Fruit fly (Drosophila melanogaster) whole organism, embryonic: ENCODE measurements around the gene CG33510.

ENCODE experiments used
- Abd-B ChIP-seq: fragments of 200-800 bp; sonication (Bioruptor generic); optimal IDR thresholded peaks from 2 replicates; lab custom pipeline; 2018; ENCODE audit warnings: missing biosample characterization, mild to moderate bottlenecking, missing genetic modification characterization, moderate library complexity
- Aef1 ChIP-seq: fragments of 200-800 bp; sonication (Bioruptor generic); IDR thresholded peaks from 3 replicates; pipeline ENCODE4 v1.3.6; 2022; ENCODE audit warnings: missing biosample characterization, missing genetic modification characterization
- Bteb2 ChIP-seq: fragments of 200-800 bp; sonication (Bioruptor generic); optimal IDR thresholded peaks from 2 replicates; lab custom pipeline; 2016; ENCODE audit warnings: missing biosample characterization, missing genetic modification characterization
- CG10654 ChIP-seq: fragments of 200-800 bp; sonication (Bioruptor generic); optimal IDR thresholded peaks from 2 replicates; lab custom pipeline; 2016; ENCODE audit warnings: missing biosample characterization, missing genetic modification characterization
- CG11696 ChIP-seq: fragments of 200-800 bp; sonication (Bioruptor generic); IDR thresholded peaks from 2 replicates; pipeline ENCODE4 v1.3.6; 2022; ENCODE audit warnings: missing biosample characterization, missing genetic modification characterization
- CG13894 ChIP-seq: fragments of 200-800 bp; sonication (Bioruptor generic); optimal IDR thresholded peaks from 3 replicates; lab custom pipeline; 2018; ENCODE audit warnings: missing biosample characterization, mild to moderate bottlenecking, missing genetic modification characterization, moderate library complexity
- CG14441 ChIP-seq: fragments of 200-800 bp; sonication (Bioruptor generic); IDR thresholded peaks from 2 replicates; pipeline ENCODE4 v1.3.6; 2022; ENCODE audit warnings: missing biosample characterization, missing genetic modification characterization
- CG15601 ChIP-seq: fragments of 200-800 bp; sonication (Bioruptor generic); optimal IDR thresholded peaks from 3 replicates; lab custom pipeline; 2019; ENCODE audit warnings: missing biosample characterization, mild to moderate bottlenecking, missing genetic modification characterization, moderate library complexity
- CG17328 ChIP-seq: fragments of 200-800 bp; sonication (Bioruptor generic); IDR thresholded peaks from 2 replicates; pipeline ENCODE4 v1.3.6; 2022; ENCODE audit warnings: missing biosample characterization, missing genetic modification characterization
- CG17802 ChIP-seq: fragments of 200-800 bp; sonication (Bioruptor generic); optimal IDR thresholded peaks from 2 replicates; lab custom pipeline; 2018; ENCODE audit warnings: missing biosample characterization, mild to moderate bottlenecking, missing genetic modification characterization, moderate library complexity
- CG2116 ChIP-seq: fragments of 200-800 bp; sonication (Bioruptor generic); optimal IDR thresholded peaks from 3 replicates; lab custom pipeline; 2018; ENCODE audit warnings: missing biosample characterization, mild to moderate bottlenecking, missing genetic modification characterization
- CG3065 ChIP-seq: fragments of 200-800 bp; sonication (Bioruptor generic); optimal IDR thresholded peaks from 2 replicates; lab custom pipeline; 2016; ENCODE audit warnings: missing biosample characterization, missing genetic modification characterization
- CG31224 ChIP-seq: fragments of 200-800 bp; sonication (Bioruptor generic); IDR thresholded peaks from 2 replicates; pipeline ENCODE4 v1.3.6; 2022; ENCODE audit warnings: missing biosample characterization, missing genetic modification characterization
- CG33557 ChIP-seq: fragments of 200-800 bp; sonication (Bioruptor generic); optimal IDR thresholded peaks from 2 replicates; lab custom pipeline; 2019; ENCODE audit warnings: missing biosample characterization, mild to moderate bottlenecking, missing genetic modification characterization, moderate library complexity
- CG3407 ChIP-seq: fragments of 200-800 bp; sonication (Bioruptor generic); optimal IDR thresholded peaks from 2 replicates; lab custom pipeline; 2018; ENCODE audit warnings: missing biosample characterization, mild to moderate bottlenecking, missing genetic modification characterization
- CG4730 ChIP-seq: fragments of 200-800 bp; sonication (Bioruptor generic); IDR thresholded peaks from 2 replicates; pipeline ENCODE4 v1.3.6; 2022; ENCODE audit warnings: missing biosample characterization, missing genetic modification characterization
- CG5953 ChIP-seq: fragments of 200-800 bp; sonication (Bioruptor generic); IDR thresholded peaks from 2 replicates; pipeline ENCODE4 v1.3.6; 2022; ENCODE audit warnings: missing biosample characterization, missing genetic modification characterization
- CG6683 ChIP-seq: fragments of 200-800 bp; sonication (Bioruptor generic); optimal IDR thresholded peaks from 2 replicates; lab custom pipeline; 2017; ENCODE audit warnings: missing biosample characterization, mild to moderate bottlenecking, missing genetic modification characterization, missing genetic modification reagents
- CG7963 ChIP-seq: fragments of 200-800 bp; sonication (Bioruptor generic); IDR thresholded peaks from 3 replicates; pipeline ENCODE4 v1.3.6; 2022; ENCODE audit warnings: missing biosample characterization, missing genetic modification characterization; ENCODE audit not compliant: partially characterized antibody
- CG9215 ChIP-seq: fragments of 200-800 bp; sonication (Bioruptor generic); IDR thresholded peaks from 2 replicates; pipeline ENCODE4 v1.3.6; 2022; ENCODE audit warnings: missing biosample characterization, missing genetic modification characterization
- CG9932 ChIP-seq: fragments of 200-800 bp; sonication (Bioruptor generic); IDR thresholded peaks from 2 replicates; pipeline ENCODE4 v1.3.6; 2022; ENCODE audit warnings: missing biosample characterization, missing genetic modification characterization
- Hand ChIP-seq: fragments of 200-800 bp; sonication (Bioruptor generic); optimal IDR thresholded peaks from 2 replicates; lab custom pipeline; 2017; ENCODE audit warnings: mild to moderate bottlenecking, missing biosample characterization, missing genetic modification reagents, missing genetic modification characterization
- Hr3 ChIP-seq: fragments of 200-800 bp; sonication (Bioruptor generic); optimal IDR thresholded peaks from 3 replicates; lab custom pipeline; 2016; ENCODE audit warnings: missing biosample characterization, missing genetic modification characterization
- Lhr ChIP-seq: fragments of 200-800 bp; sonication (Bioruptor generic); optimal IDR thresholded peaks from 3 replicates; lab custom pipeline; 2017; ENCODE audit warnings: mild to moderate bottlenecking, missing biosample characterization, missing genetic modification reagents, missing genetic modification characterization
- NC2β ChIP-seq: fragments of 200-800 bp; sonication (Bioruptor generic); optimal IDR thresholded peaks from 2 replicates; lab custom pipeline; 2016; ENCODE audit warnings: missing biosample characterization, missing genetic modification characterization
- Poxn ChIP-seq: fragments of 200-800 bp; sonication (Bioruptor generic); IDR thresholded peaks from 2 replicates; pipeline ENCODE4 v1.3.6; 2022; ENCODE audit warnings: missing biosample characterization, missing genetic modification characterization
- Ravus ChIP-seq: fragments of 200-800 bp; sonication (Bioruptor generic); IDR thresholded peaks from 2 replicates; pipeline ENCODE4 v1.3.6; 2022; ENCODE audit warnings: missing biosample characterization, missing genetic modification characterization
- Spps ChIP-seq: fragments of 200-800 bp; sonication (Bioruptor generic); optimal IDR thresholded peaks from 2 replicates; lab custom pipeline; 2018; ENCODE audit warnings: missing biosample characterization, mild to moderate bottlenecking, missing genetic modification characterization
- Stat92E ChIP-seq, 3 experiments: fragments of >200 bp in 2 of 3; fragments of 200-800 bp in 1 of 3; sonication (Bioruptor generic) in 1 of 3; optimal IDR thresholded peaks; 2 replicates each; lab custom pipeline; 2017 to 2019; ENCODE audit warnings: missing biosample characterization in 3 of 3, missing genetic modification characterization in 3 of 3, mild to moderate bottlenecking in 1 of 3, moderate library complexity in 1 of 3
- TFAM ChIP-seq: fragments of 200-800 bp; sonication (Bioruptor generic); optimal IDR thresholded peaks from 2 replicates; lab custom pipeline; 2017; ENCODE audit warnings: missing biosample characterization, missing genetic modification characterization, inconsistent platforms
- Taf1 ChIP-seq: fragments of 200-800 bp; sonication (Bioruptor generic); IDR thresholded peaks from 2 replicates; pipeline ENCODE4 v1.3.6; 2022; ENCODE audit warnings: missing biosample characterization, missing genetic modification characterization
- al ChIP-seq: fragments of 200-800 bp; sonication (Bioruptor generic); IDR thresholded peaks from 2 replicates; pipeline ENCODE4 v1.3.6; 2022; ENCODE audit warnings: missing biosample characterization, missing genetic modification characterization
- ato ChIP-seq: fragments of 200-800 bp; sonication (Bioruptor generic); IDR thresholded peaks from 2 replicates; pipeline ENCODE4 v1.3.6; 2022; ENCODE audit warnings: missing biosample characterization, missing genetic modification characterization; ENCODE audit not compliant: partially characterized antibody
- chm ChIP-seq: fragments of 200-800 bp; sonication (Bioruptor generic); IDR thresholded peaks from 2 replicates; pipeline ENCODE4 v1.3.6; 2022; ENCODE audit warnings: missing biosample characterization, missing genetic modification characterization
- dpn ChIP-seq, 2 experiments: fragments of 200-800 bp; sonication (Bioruptor generic); optimal IDR thresholded peaks; 3 replicates each; lab custom pipeline; 2016; ENCODE audit warnings: missing biosample characterization in 2 of 2, missing genetic modification characterization in 2 of 2
- fd3F ChIP-seq: fragments of 200-800 bp; sonication (Bioruptor generic); optimal IDR thresholded peaks from 2 replicates; lab custom pipeline; 2018; ENCODE audit warnings: missing biosample characterization, mild to moderate bottlenecking, missing genetic modification characterization, moderate library complexity
- gce ChIP-seq: fragments of 200-800 bp; sonication (Bioruptor generic); IDR thresholded peaks from 3 replicates; pipeline ENCODE4 v1.3.6; 2022; ENCODE audit warnings: missing biosample characterization, missing genetic modification characterization
- hkb ChIP-seq, 2 experiments: fragments of 200-800 bp in 1 of 2; fragments of >200 bp in 1 of 2; sonication (Bioruptor generic) in 1 of 2; IDR thresholded peaks in 1 of 2; optimal IDR thresholded peaks in 1 of 2; 2 replicates each; pipeline versions ENCODE4 v1.3.6 to Lab custom; 2017 to 2022; ENCODE audit warnings: missing biosample characterization in 1 of 2, missing genetic modification characterization in 1 of 2
- lola ChIP-seq, 3 experiments: fragments of >200 bp in 2 of 3; fragments of 200-800 bp in 1 of 3; sonication (Bioruptor generic) in 1 of 3; optimal IDR thresholded peaks; 2 replicates each; lab custom pipeline; 2017 to 2019; ENCODE audit warnings: missing biosample characterization in 3 of 3, missing genetic modification characterization in 3 of 3, mild to moderate bottlenecking in 1 of 3, moderate library complexity in 1 of 3
- org-1 ChIP-seq: fragments of 200-800 bp; sonication (Bioruptor generic); optimal IDR thresholded peaks from 2 replicates; lab custom pipeline; 2017; ENCODE audit warnings: missing biosample characterization, missing genetic modification characterization
- pb ChIP-seq: fragments of 200-800 bp; sonication (Bioruptor generic); optimal IDR thresholded peaks from 3 replicates; lab custom pipeline; 2016; ENCODE audit warnings: missing biosample characterization, missing genetic modification characterization
- sd ChIP-seq: fragments of 200-800 bp; sonication (Bioruptor generic); optimal IDR thresholded peaks from 3 replicates; lab custom pipeline; 2018; ENCODE audit warnings: missing biosample characterization, mild to moderate bottlenecking, missing genetic modification characterization, moderate library complexity
- sna ChIP-seq: fragments of 200-800 bp; sonication (Bioruptor generic); IDR thresholded peaks from 2 replicates; pipeline ENCODE4 v1.3.6; 2022; ENCODE audit warnings: missing biosample characterization, missing genetic modification characterization; ENCODE audit not compliant: partially characterized antibody
- sr ChIP-seq: fragments of 200-800 bp; sonication (Bioruptor generic); IDR thresholded peaks from 3 replicates; pipeline ENCODE4 v1.3.6; 2022; ENCODE audit warnings: missing biosample characterization, missing genetic modification characterization
- ttk ChIP-seq: fragments of 200-800 bp; sonication (Bioruptor generic); IDR thresholded peaks from 2 replicates; pipeline ENCODE4 v2.1.2; 2022; ENCODE audit warnings: missing biosample characterization, missing genetic modification characterization
- twi ChIP-seq: fragments of 200-800 bp; optimal IDR thresholded peaks from 2 replicates; lab custom pipeline; 2019; ENCODE audit warnings: missing biosample characterization, mild to moderate bottlenecking, missing genetic modification characterization, moderate library complexity
- usp ChIP-seq: fragments of >200 bp; optimal IDR thresholded peaks from 2 replicates; lab custom pipeline; 2017; ENCODE audit warnings: missing biosample characterization, missing genetic modification characterization
- wek ChIP-seq: fragments of 200-800 bp; sonication (Bioruptor generic); optimal IDR thresholded peaks from 3 replicates; lab custom pipeline; 2018; ENCODE audit warnings: missing biosample characterization, mild to moderate bottlenecking, missing genetic modification characterization, moderate library complexity
- zen ChIP-seq: fragments of 200-800 bp; sonication (Bioruptor generic); optimal IDR thresholded peaks from 3 replicates; lab custom pipeline; 2018; ENCODE audit warnings: missing biosample characterization, mild to moderate bottlenecking, missing genetic modification characterization, moderate library complexity
- zf30C ChIP-seq: fragments of 200-800 bp; sonication (Bioruptor generic); optimal IDR thresholded peaks from 3 replicates; lab custom pipeline; 2018; ENCODE audit warnings: missing biosample characterization, mild to moderate bottlenecking, missing genetic modification characterization

CG33510 gene

DNA sequence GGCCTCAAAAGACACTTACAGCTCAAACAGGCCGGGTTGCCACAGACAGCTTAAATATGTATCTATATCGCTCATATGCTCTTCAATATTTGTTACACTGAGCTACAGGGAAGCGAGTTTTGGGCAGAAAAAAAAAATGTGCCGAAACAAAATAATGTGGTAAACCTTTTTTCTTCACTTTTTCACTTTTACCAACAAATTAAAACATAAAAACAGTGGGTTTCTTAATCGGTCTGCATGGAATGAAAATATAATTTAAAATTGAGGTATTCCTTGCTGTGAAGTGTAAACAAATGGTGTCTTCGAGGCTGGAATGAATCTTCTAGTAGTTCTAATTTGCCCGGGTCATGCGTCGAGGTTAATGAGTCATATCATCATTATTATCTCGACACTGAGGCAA lies 45.4 kb downstream of the CG33510 start (continued):
- no peak for TF ChIP-seq CG15601
- TF ChIP-seq Hand (GFP tag; lab: Kevin White, UChicago) = no peak
- no peak for TF ChIP-seq Taf1
- no peak for TF ChIP-seq CG7963 (GFP tag; lab: Robert Waterston, UW)
- 0 out of 3 replicates have a peak, but pooled peaks have one; percentile 29 for TF ChIP-seq gce (GFP tag; lab: Robert Waterston, UW)
- TF ChIP-seq CG3065 (GFP tag; lab: Kevin White, UChicago) = no peak
- peak in 1 of 3 experiments; percentile 57 for TF ChIP-seq lola (GFP tag; optimal IDR thresholded peaks at IDR 0.05; lab: Kevin White, UChicago)
- TF ChIP-seq Ravus (GFP tag; lab: Robert Waterston, UW) = no peak
- TF ChIP-seq usp = no peak
- peak; percentile 77 for TF ChIP-seq CG14441
- peak; percentile 42 for TF ChIP-seq CG17328 (GFP tag; lab: Robert Waterston, UW)
- no peak for TF ChIP-seq sna (GFP tag; lab: Robert Waterston, UW)
- TF ChIP-seq Spps (tag; lab: Kevin White, UChicago) = peak; percentile 45
- TF ChIP-seq pb (GFP tag; lab: Kevin White, UChicago) = no peak
- no peak for TF ChIP-seq Lhr (GFP tag; lab: Kevin White, UChicago)
- TF ChIP-seq Stat92E (GFP tag; optimal IDR thresholded peaks at IDR 0.05; lab: Kevin White, UChicago) = no peak
- peak; percentile 36; the same call in 1 of the 2 replicates for TF ChIP-seq ttk (GFP tag; lab: Robert Waterston, UW)
- TF ChIP-seq dpn (GFP tag; optimal IDR thresholded peaks at IDR 0.05; lab: Kevin White, UChicago) = peak; percentile 64 to 66
- TF ChIP-seq Poxn (GFP tag; lab: Robert Waterston, UW) = no peak
- peak; percentile 4 for TF ChIP-seq CG6683 (GFP tag; lab: Kevin White, UChicago)
- peak; percentile 30; the same call in 1 of the 3 replicates for TF ChIP-seq Aef1 (GFP tag; lab: Robert Waterston, UW)
- TF ChIP-seq CG13894 (tag; lab: Kevin White, UChicago) = peak; percentile 10
- no peak for TF ChIP-seq CG33557
- 0 out of 2 replicates have a peak, but pooled peaks have one; percentile 32 for TF ChIP-seq al (GFP tag; lab: Robert Waterston, UW)
- peak; percentile 42 for TF ChIP-seq fd3F (GFP tag; lab: Kevin White, UChicago)
- no peak for TF ChIP-seq CG2116 (GFP tag; lab: Kevin White, UChicago)
- TF ChIP-seq CG17802 (tag; lab: Kevin White, UChicago) = peak; percentile 12
- TF ChIP-seq wek (GFP tag; lab: Kevin White, UChicago) = no peak
- TF ChIP-seq org-1 (GFP tag; lab: Kevin White, UChicago) = peak; percentile 46
- TF ChIP-seq twi (tag; lab: Kevin White, UChicago) = no peak
- peak; percentile 37 for TF ChIP-seq Bteb2
- TF ChIP-seq NC2β (GFP tag; lab: Kevin White, UChicago) = no peak
- TF ChIP-seq Hr3 (GFP tag; lab: Kevin White, UChicago) = peak; percentile 47
- peak; percentile 37; the same call in 1 of the 2 replicates for TF ChIP-seq CG31224
- TF ChIP-seq zen (tag; lab: Kevin White, UChicago) = peak; percentile 46
- peak; percentile 33 for TF ChIP-seq CG3407 (GFP tag; lab: Kevin White, UChicago)
- peak; percentile 65; the same call in 1 of the 2 replicates for TF ChIP-seq chm (GFP tag; lab: Robert Waterston, UW)
- 0 out of 2 replicates have a peak, but pooled peaks have one; percentile 8 for TF ChIP-seq CG9215 (GFP tag; lab: Robert Waterston, UW)
- no peak for TF ChIP-seq sr
- peak; percentile 44 for TF ChIP-seq sd
- peak; percentile 53 for TF ChIP-seq CG9932 (GFP tag; lab: Robert Waterston, UW)
- TF ChIP-seq Abd-B (GFP tag; lab: Kevin White, UChicago) = peak; percentile 36
- peak; percentile 30; the same call in 1 of the 2 replicates for TF ChIP-seq CG11696 (GFP tag; lab: Robert Waterston, UW)
- no peak for TF ChIP-seq TFAM (GFP tag; lab: Kevin White, UChicago)
- no peak for TF ChIP-seq CG4730 (GFP tag; lab: Robert Waterston, UW)
- no peak for TF ChIP-seq ato (GFP tag; lab: Robert Waterston, UW)
- TF ChIP-seq CG5953 (GFP tag; lab: Robert Waterston, UW) = 0 out of 2 replicates have a peak, but pooled peaks have one; percentile 17
- TF ChIP-seq zf30C (GFP tag; lab: Kevin White, UChicago) = no peak
- TF ChIP-seq CG10654 (GFP tag; lab: Kevin White, UChicago) = peak; percentile 38
- no peak for TF ChIP-seq hkb (optimal IDR thresholded peaks at IDR 0.05; lab: Kevin White, UChicago)
- TF ChIP-seq hkb (GFP tag; IDR thresholded peaks at IDR 0.05; lab: Robert Waterston, UW) = peak; percentile 81
